Fruit fly (Drosophila melanogaster) whole organism, embryonic: ENCODE results near the gene CG17637.

Experiments
- Abd-B ChIP-seq: fragments of 200-800 bp; sonication (Bioruptor generic); optimal IDR thresholded peaks from 2 replicates; lab custom pipeline; 2018; ENCODE audit warnings: missing biosample characterization, mild to moderate bottlenecking, missing genetic modification characterization, moderate library complexity
- Atf-2 ChIP-seq: fragments of 200-800 bp; sonication (Bioruptor generic); optimal IDR thresholded peaks from 2 replicates; lab custom pipeline; 2016; ENCODE audit warnings: missing biosample characterization, missing genetic modification characterization
- CG10267 ChIP-seq: fragments of 200-800 bp; sonication (Bioruptor generic); optimal IDR thresholded peaks from 2 replicates; lab custom pipeline; 2018; ENCODE audit warnings: missing biosample characterization, mild to moderate bottlenecking, missing genetic modification characterization, moderate library complexity
- CG12219 ChIP-seq: fragments of 200-800 bp; sonication (Bioruptor generic); optimal IDR thresholded peaks from 3 replicates; lab custom pipeline; 2018; ENCODE audit warnings: missing biosample characterization, mild to moderate bottlenecking, missing genetic modification characterization
- CG13424 ChIP-seq: fragments of 200-800 bp; sonication (Bioruptor generic); optimal IDR thresholded peaks from 2 replicates; lab custom pipeline; 2019; ENCODE audit warnings: missing biosample characterization, mild to moderate bottlenecking, missing genetic modification characterization, moderate library complexity
- CG16815 ChIP-seq: fragments of 200-800 bp; sonication (Bioruptor generic); optimal IDR thresholded peaks from 3 replicates; lab custom pipeline; 2017; ENCODE audit warnings: missing biosample characterization, mild to moderate bottlenecking, missing genetic modification characterization
- CG17568 ChIP-seq: fragments of 200-800 bp; sonication (Bioruptor generic); optimal IDR thresholded peaks from 2 replicates; lab custom pipeline; 2018; ENCODE audit warnings: missing biosample characterization, mild to moderate bottlenecking, missing genetic modification characterization, moderate library complexity
- CG17912 ChIP-seq: fragments of 200-800 bp; sonication (Bioruptor generic); optimal IDR thresholded peaks from 2 replicates; lab custom pipeline; 2018; ENCODE audit warnings: missing biosample characterization, mild to moderate bottlenecking, missing genetic modification characterization
- CG1792 ChIP-seq: fragments of 200-800 bp; sonication (Bioruptor generic); optimal IDR thresholded peaks from 2 replicates; lab custom pipeline; 2016; ENCODE audit warnings: missing biosample characterization, missing genetic modification characterization
- CG18011 ChIP-seq: fragments of 200-800 bp; sonication (Bioruptor generic); optimal IDR thresholded peaks from 2 replicates; lab custom pipeline; 2017; ENCODE audit warnings: missing biosample characterization, missing genetic modification characterization, mild to moderate bottlenecking, moderate library complexity, missing genotype
- CG2116 ChIP-seq: fragments of 200-800 bp; sonication (Bioruptor generic); optimal IDR thresholded peaks from 3 replicates; lab custom pipeline; 2018; ENCODE audit warnings: missing biosample characterization, mild to moderate bottlenecking, missing genetic modification characterization
- CG2202 ChIP-seq: fragments of 200-800 bp; sonication (Bioruptor generic); optimal IDR thresholded peaks from 2 replicates; lab custom pipeline; 2018; ENCODE audit warnings: missing biosample characterization, mild to moderate bottlenecking, missing genetic modification characterization
- CG30020 ChIP-seq: fragments of 200-800 bp; optimal IDR thresholded peaks from 2 replicates; lab custom pipeline; 2019; ENCODE audit warnings: missing biosample characterization, mild to moderate bottlenecking, missing genetic modification characterization, moderate library complexity
- CG30403 ChIP-seq: fragments of 200-800 bp; sonication (Bioruptor generic); optimal IDR thresholded peaks from 3 replicates; lab custom pipeline; 2016; ENCODE audit warnings: missing biosample characterization, missing genetic modification characterization
- CG30431 ChIP-seq: fragments of 200-800 bp; sonication (Bioruptor generic); optimal IDR thresholded peaks from 2 replicates; lab custom pipeline; 2017; ENCODE audit warnings: missing biosample characterization, missing genetic modification characterization
- CG3281 ChIP-seq: fragments of 200-800 bp; sonication (Bioruptor generic); optimal IDR thresholded peaks from 3 replicates; lab custom pipeline; 2017; ENCODE audit warnings: missing biosample characterization, mild to moderate bottlenecking, missing genetic modification characterization
- CG43689 ChIP-seq: fragments of 200-800 bp; sonication (Bioruptor generic); IDR thresholded peaks from 2 replicates; pipeline ENCODE4 v1.3.6; 2022; ENCODE audit warnings: missing biosample characterization, missing genetic modification characterization
- CG4404 ChIP-seq: fragments of 200-800 bp; sonication (Bioruptor generic); IDR thresholded peaks from 2 replicates; pipeline ENCODE4 v1.3.6; 2022; ENCODE audit warnings: missing biosample characterization, missing genetic modification characterization
- CG5953 ChIP-seq: fragments of 200-800 bp; sonication (Bioruptor generic); IDR thresholded peaks from 2 replicates; pipeline ENCODE4 v1.3.6; 2022; ENCODE audit warnings: missing biosample characterization, missing genetic modification characterization
- CG6175 ChIP-seq: fragments of 200-800 bp; sonication (Bioruptor generic); IDR thresholded peaks from 3 replicates; pipeline ENCODE4 v1.3.6; 2022; ENCODE audit warnings: missing biosample characterization, missing genetic modification characterization
- CG6683 ChIP-seq: fragments of 200-800 bp; sonication (Bioruptor generic); optimal IDR thresholded peaks from 2 replicates; lab custom pipeline; 2017; ENCODE audit warnings: missing biosample characterization, mild to moderate bottlenecking, missing genetic modification characterization, missing genetic modification reagents
- CG8089 ChIP-seq: fragments of 200-800 bp; sonication (Bioruptor generic); optimal IDR thresholded peaks from 3 replicates; lab custom pipeline; 2016; ENCODE audit warnings: missing biosample characterization, missing genetic modification characterization
- CG9797 ChIP-seq: fragments of 200-800 bp; sonication (Bioruptor generic); optimal IDR thresholded peaks from 3 replicates; lab custom pipeline; 2018; ENCODE audit warnings: missing biosample characterization, mild to moderate bottlenecking, missing genetic modification characterization
- Chrac-16 ChIP-seq: fragments of 200-800 bp; sonication (Bioruptor generic); optimal IDR thresholded peaks from 3 replicates; lab custom pipeline; 2016; ENCODE audit warnings: missing biosample characterization, missing genetic modification characterization
- CoRest ChIP-seq: fragments of 200-800 bp; sonication (Bioruptor generic); optimal IDR thresholded peaks from 3 replicates; lab custom pipeline; 2018; ENCODE audit warnings: missing biosample characterization, mild to moderate bottlenecking, missing genetic modification characterization, moderate library complexity
- D ChIP-seq, 2 experiments: fragments of 200-800 bp in 1 of 2; fragments of >200 bp in 1 of 2; sonication (Bioruptor generic) in 1 of 2; optimal IDR thresholded peaks; 2 replicates in 1 of 2; 3 replicates in 1 of 2; lab custom pipeline; 2017; ENCODE audit warnings: mild to moderate bottlenecking in 1 of 2, missing biosample characterization in 1 of 2, missing genetic modification characterization in 1 of 2, missing genetic modification reagents in 1 of 2
- Dbx ChIP-seq: fragments of 200-800 bp; sonication (Bioruptor generic); IDR thresholded peaks from 3 replicates; pipeline ENCODE4 v1.3.6; 2022; ENCODE audit warnings: missing biosample characterization, missing genetic modification characterization
- Dek ChIP-seq: fragments of 200-800 bp; sonication (Bioruptor generic); optimal IDR thresholded peaks from 3 replicates; lab custom pipeline; 2019; ENCODE audit warnings: missing biosample characterization, mild to moderate bottlenecking, missing genetic modification characterization, moderate library complexity
- Dfd ChIP-seq, 2 experiments: fragments of >200 bp; optimal IDR thresholded peaks; 2 replicates each; lab custom pipeline; 2017; ENCODE audit warnings: missing biosample characterization in 2 of 2, missing genetic modification characterization in 2 of 2
- H15 ChIP-seq: fragments of 200-800 bp; sonication (Bioruptor generic); IDR thresholded peaks from 3 replicates; pipeline ENCODE4 v1.3.6; 2022; ENCODE audit warnings: missing biosample characterization, missing genetic modification characterization
- Nf-YB ChIP-seq: fragments of 200-800 bp; sonication (Bioruptor generic); optimal IDR thresholded peaks from 3 replicates; lab custom pipeline; 2019; ENCODE audit warnings: missing biosample characterization, mild to moderate bottlenecking, missing genetic modification characterization, moderate library complexity
- Oli ChIP-seq: fragments of 200-800 bp; sonication (Bioruptor generic); optimal IDR thresholded peaks from 2 replicates; lab custom pipeline; 2018; ENCODE audit warnings: missing biosample characterization, mild to moderate bottlenecking, missing genetic modification characterization, moderate library complexity
- Spps ChIP-seq: fragments of 200-800 bp; sonication (Bioruptor generic); optimal IDR thresholded peaks from 2 replicates; lab custom pipeline; 2018; ENCODE audit warnings: missing biosample characterization, mild to moderate bottlenecking, missing genetic modification characterization
- ato ChIP-seq: fragments of 200-800 bp; sonication (Bioruptor generic); IDR thresholded peaks from 2 replicates; pipeline ENCODE4 v1.3.6; 2022; ENCODE audit warnings: missing biosample characterization, missing genetic modification characterization; ENCODE audit not compliant: partially characterized antibody
- cas ChIP-seq: fragments of 200-800 bp; sonication (Bioruptor generic); IDR thresholded peaks from 2 replicates; pipeline ENCODE4 v1.3.6; 2022; ENCODE audit warnings: missing biosample characterization, missing genetic modification characterization
- croc ChIP-seq: fragments of 200-800 bp; sonication (Bioruptor generic); conservative IDR thresholded peaks from 3 replicates; pipeline ENCODE4 v1.3.6; 2022; ENCODE audit warnings: missing biosample characterization, missing genetic modification characterization
- cwo ChIP-seq: fragments of 200-800 bp; sonication (Bioruptor generic); optimal IDR thresholded peaks from 3 replicates; lab custom pipeline; 2017; ENCODE audit warnings: missing biosample characterization, missing genetic modification characterization, mild to moderate bottlenecking, moderate library complexity, missing genetic modification reagents
- gem ChIP-seq: fragments of 200-800 bp; sonication (Bioruptor generic); optimal IDR thresholded peaks from 2 replicates; lab custom pipeline; 2019; ENCODE audit warnings: missing biosample characterization, mild to moderate bottlenecking, missing genetic modification characterization, moderate library complexity
- gsb ChIP-seq: fragments of 200-800 bp; sonication (Bioruptor generic); IDR thresholded peaks from 2 replicates; pipeline ENCODE4 v1.3.6; 2022; ENCODE audit warnings: missing biosample characterization, missing genetic modification characterization
- inv ChIP-seq: fragments of 200-800 bp; sonication (Bioruptor generic); IDR thresholded peaks from 2 replicates; pipeline ENCODE4 v1.3.6; 2022; ENCODE audit warnings: missing biosample characterization, missing genetic modification characterization; ENCODE audit not compliant: partially characterized antibody
- maf-S ChIP-seq: fragments of 200-800 bp; sonication (Bioruptor generic); optimal IDR thresholded peaks from 2 replicates; lab custom pipeline; 2016; ENCODE audit warnings: missing biosample characterization, missing genetic modification characterization
- mld ChIP-seq: fragments of 200-800 bp; sonication (Bioruptor generic); IDR thresholded peaks from 3 replicates; pipeline ENCODE4 v1.3.6; 2022; ENCODE audit warnings: missing biosample characterization, missing genetic modification characterization; ENCODE audit not compliant: partially characterized antibody
- pum ChIP-seq: fragments of 200-800 bp; sonication (Bioruptor generic); optimal IDR thresholded peaks from 2 replicates; lab custom pipeline; 2016; ENCODE audit warnings: missing biosample characterization, missing genetic modification characterization
- scrt ChIP-seq: fragments of 200-800 bp; sonication (Bioruptor generic); optimal IDR thresholded peaks from 2 replicates; lab custom pipeline; 2018; ENCODE audit warnings: missing biosample characterization, mild to moderate bottlenecking, missing genetic modification characterization, moderate library complexity
- sr ChIP-seq: fragments of 200-800 bp; sonication (Bioruptor generic); IDR thresholded peaks from 3 replicates; pipeline ENCODE4 v1.3.6; 2022; ENCODE audit warnings: missing biosample characterization, missing genetic modification characterization
- trem ChIP-seq: fragments of 200-800 bp; optimal IDR thresholded peaks from 3 replicates; lab custom pipeline; 2019; ENCODE audit warnings: missing biosample characterization, mild to moderate bottlenecking, missing genetic modification characterization, moderate library complexity
- wor ChIP-seq: fragments of 200-800 bp; sonication (Bioruptor generic); IDR thresholded peaks from 2 replicates; pipeline ENCODE4 v1.3.6; 2022; ENCODE audit warnings: missing biosample characterization, missing genetic modification characterization
- zen2 ChIP-seq: fragments of 200-800 bp; sonication (Bioruptor generic); IDR thresholded peaks from 3 replicates; pipeline ENCODE4 v1.3.6; 2022; ENCODE audit warnings: missing biosample characterization, missing genetic modification characterization; ENCODE audit not compliant: partially characterized antibody

The CG17637 gene

dm6 chr3L:20497124-20497996 is 6.6 kb upstream of the CG17637 start, which contains the start of gene CG32425 (continued):
- TF ChIP-seq CG13424 (tag; lab: Kevin White, UChicago) (no peak), scrt (no peak), inv (GFP tag; lab: Robert Waterston, UW) (no peak), cas (no peak), Atf-2 (GFP tag; lab: Kevin White, UChicago) (no peak), CG6683 (GFP tag; lab: Kevin White, UChicago) (no peak), pum (GFP tag; lab: Kevin White, UChicago) (no peak), CG43689 (GFP tag; lab: Robert Waterston, UW) (no peak), Dek (tag; lab: Kevin White, UChicago) (peak; percentile 2), CG17568 (GFP tag; lab: Kevin White, UChicago) (no peak), gem (peak; percentile 48), maf-S (GFP tag; lab: Kevin White, UChicago) (no peak), CG30431 (GFP tag; lab: Kevin White, UChicago) (no peak), Abd-B (GFP tag; lab: Kevin White, UChicago) (no peak), cwo (GFP tag; lab: Kevin White, UChicago) (no peak), CG12219 (GFP tag; lab: Kevin White, UChicago) (no peak), trem (tag; lab: Kevin White, UChicago) (peak; percentile 97), gsb (GFP tag; lab: Robert Waterston, UW) (no peak), Spps (tag; lab: Kevin White, UChicago) (no peak), mld (no peak), D (optimal IDR thresholded peaks at IDR 0.05; lab: Kevin White, UChicago) (no peak), D (GFP tag; optimal IDR thresholded peaks at IDR 0.05; lab: Kevin White, UChicago) (no peak), CG1792 (no peak), CG4404 (GFP tag; lab: Robert Waterston, UW) (no peak), CG16815 (GFP tag; lab: Kevin White, UChicago) (no peak), wor (no peak), zen2 (GFP tag; lab: Robert Waterston, UW) (no peak), sr (no peak), Chrac-16 (GFP tag; lab: Kevin White, UChicago) (no peak), croc (GFP tag; lab: Robert Waterston, UW) (no peak), CG9797 (GFP tag; lab: Kevin White, UChicago) (peak; percentile 35), CG2202 (no peak), CG8089 (GFP tag; lab: Kevin White, UChicago) (no peak), CG17912 (no peak), CoRest (tag; lab: Kevin White, UChicago) (peak; percentile 36), CG6175 (GFP tag; lab: Robert Waterston, UW) (no peak), H15 (GFP tag; lab: Robert Waterston, UW) (no peak), Nf-YB (no peak), CG30403 (GFP tag; lab: Kevin White, UChicago) (peak; percentile 33), CG18011 (GFP tag; lab: Kevin White, UChicago) (no peak), CG3281 (no peak), ato (GFP tag; lab: Robert Waterston, UW) (no peak), Dbx (GFP tag; lab: Robert Waterston, UW) (peak; percentile 38; the same call in 1 of the 3 replicates), CG30020 (peak; percentile 14), CG10267 (tag; lab: Kevin White, UChicago) (peak; percentile 33), Dfd (GFP tag; optimal IDR thresholded peaks at IDR 0.05; lab: Kevin White, UChicago) (no peak), CG2116 (GFP tag; lab: Kevin White, UChicago) (peak; percentile 44), Oli (no peak), CG5953 (GFP tag; lab: Robert Waterston, UW) (no peak)
